Worm (Caenorhabditis elegans) whole organism, young adult: Measurements from ENCODE around the gene fbxa-157.

Experiments
- B0261.1 ChIP-seq: sonication (generic microtip); optimal IDR thresholded peaks from 2 replicates; lab custom pipeline; 2016; ENCODE audit warnings: mild to moderate bottlenecking, missing genetic modification characterization, moderate library complexity, missing compliant biosample characterization
- D2030.7 ChIP-seq: fragments of 200-800 bp; sonication (Bioruptor generic); IDR thresholded peaks from 2 replicates; pipeline ENCODE4 v1.3.6; 2022; ENCODE audit warnings: missing genetic modification reagents, missing genetic modification characterization, missing compliant biosample characterization
- F23B12.7 ChIP-seq: sonication (generic microtip); optimal IDR thresholded peaks from 2 replicates; lab custom pipeline; 2017; ENCODE audit warnings: missing genetic modification characterization, mild to moderate bottlenecking, missing compliant biosample characterization, antibody characterized with exemption, moderate library complexity; ENCODE audit not compliant: insufficient read depth
- F37B4.10 ChIP-seq: fragments of 200-800 bp; sonication (Bioruptor generic); IDR thresholded peaks from 2 replicates; pipeline ENCODE4 v1.3.6; 2022; ENCODE audit warnings: missing genetic modification characterization, missing compliant biosample characterization
- F52B5.7 ChIP-seq: sonication (generic microtip); optimal IDR thresholded peaks from 2 replicates; lab custom pipeline; 2016; ENCODE audit warnings: mild to moderate bottlenecking, missing genetic modification characterization, missing compliant biosample characterization
- Y56A3A.18 ChIP-seq: fragments of 200-800 bp; sonication (Bioruptor generic); IDR thresholded peaks from 2 replicates; pipeline ENCODE4 v1.3.6; 2022; ENCODE audit warnings: missing genetic modification reagents, missing genetic modification characterization, missing compliant biosample characterization
- Y95B8A.8 ChIP-seq: fragments of 200-800 bp; sonication (Bioruptor generic); IDR thresholded peaks from 2 replicates; pipeline ENCODE4 v1.3.6; 2022; ENCODE audit warnings: missing genetic modification reagents, missing genetic modification characterization, missing compliant biosample characterization
- atf-7 ChIP-seq: sonication (generic microtip); optimal IDR thresholded peaks from 2 replicates; lab custom pipeline; 2017; ENCODE audit warnings: mild to moderate bottlenecking, missing genetic modification characterization, missing compliant biosample characterization
- athp-1 ChIP-seq: sonication (generic microtip); optimal IDR thresholded peaks from 2 replicates; lab custom pipeline; 2017; ENCODE audit warnings: mild to moderate bottlenecking, missing genetic modification characterization, missing compliant biosample characterization
- bed-1 ChIP-seq: fragments of 200-800 bp; sonication (Bioruptor generic); IDR thresholded peaks from 2 replicates; pipeline ENCODE4 v1.3.6; 2022; ENCODE audit warnings: missing genetic modification reagents, missing genetic modification characterization, missing compliant biosample characterization
- cebp-2 ChIP-seq: fragments of 200-800 bp; sonication (Bioruptor generic); IDR thresholded peaks from 2 replicates; pipeline ENCODE4 v1.3.6; 2022; ENCODE audit warnings: missing genetic modification characterization, missing compliant biosample characterization
- ceh-100 ChIP-seq: fragments of 200-800 bp; sonication (Bioruptor generic); IDR thresholded peaks from 2 replicates; pipeline ENCODE4 v1.3.6; 2022; ENCODE audit warnings: missing genetic modification reagents, missing genetic modification characterization, missing compliant biosample characterization
- ceh-58 ChIP-seq: fragments of 200-800 bp; sonication (Bioruptor generic); IDR thresholded peaks from 2 replicates; pipeline ENCODE4 v1.3.6; 2022; ENCODE audit warnings: missing genetic modification characterization, missing compliant biosample characterization
- ceh-91 ChIP-seq: fragments of 200-800 bp; sonication (Bioruptor generic); IDR thresholded peaks from 2 replicates; pipeline ENCODE4 v1.3.6; 2022; ENCODE audit warnings: missing genetic modification reagents, missing genetic modification characterization, missing compliant biosample characterization
- egrh-3 ChIP-seq: fragments of 200-800 bp; sonication (Bioruptor generic); IDR thresholded peaks from 2 replicates; pipeline ENCODE4 v1.3.6; 2022; ENCODE audit warnings: missing genetic modification reagents, missing genetic modification characterization, missing compliant biosample characterization
- ekl-4 ChIP-seq: fragments of 200-800 bp; sonication (Bioruptor generic); IDR thresholded peaks from 2 replicates; pipeline ENCODE4 v1.3.6; 2022; ENCODE audit warnings: missing genetic modification reagents, missing genetic modification characterization, missing compliant biosample characterization
- fkh-3 ChIP-seq: sonication (generic microtip); optimal IDR thresholded peaks from 2 replicates; lab custom pipeline; 2016; ENCODE audit warnings: mild to moderate bottlenecking, missing genetic modification characterization, missing compliant biosample characterization
- hsf-1 ChIP-seq: fragments of 200-800 bp; sonication (Bioruptor generic); IDR thresholded peaks from 2 replicates; pipeline ENCODE4 v1.3.6; 2022; ENCODE audit warnings: missing genetic modification reagents, missing genetic modification characterization, missing compliant biosample characterization
- let-526 ChIP-seq: fragments of 200-800 bp; sonication (Bioruptor generic); IDR thresholded peaks from 2 replicates; pipeline ENCODE4 v1.3.6; 2022; ENCODE audit warnings: missing genetic modification reagents, missing genetic modification characterization, missing compliant biosample characterization
- lin-26 ChIP-seq: fragments of 200-800 bp; sonication (Bioruptor generic); IDR thresholded peaks from 2 replicates; pipeline ENCODE4 v1.3.6; 2022; ENCODE audit warnings: missing genetic modification reagents, missing genetic modification characterization, missing compliant biosample characterization
- madf-10 ChIP-seq: sonication (generic microtip); optimal IDR thresholded peaks from 2 replicates; lab custom pipeline; 2016; ENCODE audit warnings: mild to moderate bottlenecking, missing genetic modification characterization, missing compliant biosample characterization
- madf-3 ChIP-seq: fragments of 200-800 bp; sonication (Bioruptor generic); IDR thresholded peaks from 2 replicates; pipeline ENCODE4 v1.3.6; 2022; ENCODE audit warnings: missing genetic modification reagents, missing genetic modification characterization, missing compliant biosample characterization
- madf-6 ChIP-seq: fragments of 200-800 bp; sonication (Bioruptor generic); IDR thresholded peaks from 2 replicates; pipeline ENCODE4 v1.3.6; 2022; ENCODE audit warnings: missing genetic modification reagents, missing genetic modification characterization, missing compliant biosample characterization
- mel-28 ChIP-seq: sonication (generic microtip); optimal IDR thresholded peaks from 2 replicates; lab custom pipeline; 2016; ENCODE audit warnings: borderline replicate concordance, mild to moderate bottlenecking, missing genetic modification characterization, missing compliant biosample characterization
- nfyb-1 ChIP-seq: fragments of 200-800 bp; sonication (Bioruptor generic); IDR thresholded peaks from 2 replicates; pipeline ENCODE4 v1.3.6; 2022; ENCODE audit warnings: missing genetic modification reagents, missing genetic modification characterization, missing compliant biosample characterization
- nhr-120 ChIP-seq: fragments of 200-800 bp; sonication (Bioruptor generic); IDR thresholded peaks from 2 replicates; pipeline ENCODE4 v1.3.6; 2022; ENCODE audit warnings: missing genetic modification characterization, missing compliant biosample characterization
- nhr-27 ChIP-seq: fragments of 200-800 bp; sonication (Bioruptor generic); optimal IDR thresholded peaks from 2 replicates; lab custom pipeline; 2018; ENCODE audit warnings: mild to moderate bottlenecking, missing genetic modification characterization, moderate library complexity, missing compliant biosample characterization
- rpc-1 ChIP-seq, 2 experiments: fragments of 150-350 bp in 1 of 2; sonication (generic microtip) in 1 of 2; optimal IDR thresholded peaks; 2 replicates each; lab custom pipeline; 2014 to 2018; ENCODE audit warnings: missing biosample characterization in 1 of 2, missing genetic modification characterization in 1 of 2, missing genetic modification reagents in 1 of 2, missing genotype in 1 of 2
- snpc-1.3 ChIP-seq: sonication (generic microtip); optimal IDR thresholded peaks from 2 replicates; lab custom pipeline; 2017; ENCODE audit warnings: missing genetic modification characterization, mild to moderate bottlenecking, missing compliant biosample characterization, antibody characterized with exemption, moderate library complexity, missing genotype, missing genetic modification reagents; ENCODE audit not compliant: insufficient read depth
- snpc-3.4 ChIP-seq: sonication (generic microtip); optimal IDR thresholded peaks from 2 replicates; lab custom pipeline; 2017; ENCODE audit warnings: missing genetic modification characterization, mild to moderate bottlenecking, missing compliant biosample characterization, antibody characterized with exemption, moderate library complexity, missing genotype, missing genetic modification reagents
- snpc-4 ChIP-seq, 5 experiments: fragments of 150-350 bp in 1 of 5; sonication (generic microtip) in 4 of 5; optimal IDR thresholded peaks; 2 replicates each; lab custom pipeline; 2014 to 2018; ENCODE audit warnings: missing genetic modification characterization in 5 of 5, missing biosample characterization in 3 of 5, antibody characterized with exemption in 2 of 5, mild to moderate bottlenecking in 2 of 5, missing compliant biosample characterization in 2 of 5, missing genotype in 2 of 5, moderate library complexity in 2 of 5, missing genetic modification reagents in 1 of 5
- sptf-2 ChIP-seq: fragments of 200-800 bp; sonication (Bioruptor generic); optimal IDR thresholded peaks from 2 replicates; lab custom pipeline; 2018; ENCODE audit warnings: mild to moderate bottlenecking, missing genetic modification characterization, missing compliant biosample characterization
- tlf-1 ChIP-seq: fragments of 200-800 bp; sonication (Bioruptor generic); optimal IDR thresholded peaks from 2 replicates; lab custom pipeline; 2018; ENCODE audit warnings: mild to moderate bottlenecking, missing genetic modification characterization, missing compliant biosample characterization
- zfh-2 ChIP-seq: fragments of 200-800 bp; sonication (Bioruptor generic); conservative IDR thresholded peaks from 2 replicates; pipeline ENCODE4 v1.3.6; 2022; ENCODE audit warnings: missing genetic modification reagents, missing genetic modification characterization, missing compliant biosample characterization
- ztf-25 ChIP-seq: fragments of 200-800 bp; sonication (Bioruptor generic); IDR thresholded peaks from 2 replicates; pipeline ENCODE4 v1.3.6; 2022; ENCODE audit warnings: missing genetic modification reagents, missing genetic modification characterization, missing compliant biosample characterization
- ztf-26 ChIP-seq: sonication (generic microtip); optimal IDR thresholded peaks from 2 replicates; lab custom pipeline; 2017; ENCODE audit warnings: missing genetic modification characterization, missing compliant biosample characterization
- ztf-28 ChIP-seq: fragments of 200-800 bp; sonication (Bioruptor generic); IDR thresholded peaks from 2 replicates; pipeline ENCODE4 v1.3.6; 2022; ENCODE audit warnings: missing genetic modification reagents, missing genetic modification characterization, missing compliant biosample characterization

The fbxa-157 gene

DNA sequence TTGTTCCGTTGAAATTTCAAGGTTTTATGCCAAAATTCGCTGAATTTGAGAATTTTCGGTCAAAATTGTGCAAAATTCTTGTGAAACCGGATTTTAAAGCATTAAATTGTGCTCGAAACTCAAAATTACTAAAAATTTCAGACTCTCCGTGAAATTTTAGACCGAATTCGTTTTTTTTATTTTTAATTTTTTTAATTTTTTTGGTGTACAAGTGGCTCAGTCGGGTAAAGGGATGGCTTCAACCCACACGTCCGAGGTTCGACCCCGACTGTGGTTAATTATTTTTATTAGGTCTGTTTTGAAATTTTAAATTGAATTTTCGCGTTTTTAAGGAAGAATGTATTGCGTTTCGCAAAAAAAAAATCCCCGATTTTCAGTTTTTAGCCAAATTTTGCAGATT, 39.4 kb downstream of the fbxa-157 start (continued):
- TF ChIP-seq ztf-28 (GFP tag; lab: Robert Waterston, UW), result no peak
- no peak for TF ChIP-seq Y56A3A.18 (GFP tag; lab: Robert Waterston, UW)
- no peak for TF ChIP-seq rpc-1 (optimal IDR thresholded peaks at IDR 0.05; lab: Kevin White, UChicago)
- peak; percentile 56 for TF ChIP-seq rpc-1 (tag; optimal IDR thresholded peaks at IDR 0.05; lab: Kevin White, UChicago)
- TF ChIP-seq tlf-1 (GFP tag; lab: Kevin White, UChicago), result no peak
- no peak for TF ChIP-seq ekl-4 (GFP tag; lab: Robert Waterston, UW)
- no peak for TF ChIP-seq lin-26

ce11 chrV:17943877-17944472, 44.4 kb downstream of the fbxa-157 start:
- TF ChIP-seq ztf-28 (GFP tag; lab: Robert Waterston, UW) (no peak), bed-1 (0 out of 2 replicates have a peak, but pooled peaks have one; percentile 61), snpc-1.3 (tag; lab: Kevin White, UChicago) (no peak), ceh-58 (no peak), madf-3 (0 out of 2 replicates have a peak, but pooled peaks have one; percentile 9), F37B4.10 (GFP tag; lab: Robert Waterston, UW) (0 out of 2 replicates have a peak, but pooled peaks have one; percentile 23), zfh-2 (GFP tag; lab: Robert Waterston, UW) (peak; percentile 85), snpc-3.4 (tag; lab: Kevin White, UChicago) (no peak), nhr-120 (GFP tag; lab: Robert Waterston, UW) (no peak), egrh-3 (peak; percentile 74)

DNA sequence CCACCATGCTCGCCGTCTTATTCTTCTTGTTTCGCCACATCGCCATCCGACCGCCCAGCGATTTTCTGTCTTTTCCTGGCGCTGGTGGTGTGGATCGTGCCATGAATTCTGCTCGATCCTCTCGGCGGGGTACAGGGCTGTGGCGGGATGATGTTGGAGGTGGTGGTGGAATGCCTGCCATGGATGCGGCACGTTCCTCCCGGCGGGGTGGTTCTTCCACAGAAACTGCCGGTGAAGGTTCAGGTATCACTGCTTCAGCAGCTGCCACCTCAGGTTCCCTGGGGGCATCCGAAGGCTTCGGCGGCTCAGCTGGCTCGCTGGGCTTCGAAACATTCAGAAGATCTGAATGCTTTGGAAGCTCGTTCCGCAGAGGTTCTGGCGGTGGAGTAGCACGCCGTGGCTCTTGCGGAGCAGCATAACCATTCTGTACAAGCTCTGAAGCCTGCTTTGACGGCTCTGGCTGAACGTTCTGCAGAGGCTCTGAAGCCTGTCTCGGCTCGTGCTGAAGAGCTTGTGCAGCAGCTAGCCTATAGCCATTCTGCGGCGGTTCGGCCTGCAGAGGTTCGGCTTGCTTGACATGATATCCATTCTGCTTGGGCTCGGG, 45.3 kb downstream of the fbxa-157 start:
- TF ChIP-seq ztf-25 (GFP tag; lab: Robert Waterston, UW) (no peak), ceh-91 (GFP tag; lab: Robert Waterston, UW) (no peak), egrh-3 (peak; percentile 69; the same call in 1 of the 2 replicates), hsf-1 (GFP tag; lab: Robert Waterston, UW) (no peak), zfh-2 (GFP tag; lab: Robert Waterston, UW) (0 out of 2 replicates have a peak, but pooled peaks have one; percentile 6), madf-6 (no peak), ztf-26 (no peak), fkh-3 (tag; lab: Kevin White, UChicago) (no peak), D2030.7 (GFP tag; lab: Robert Waterston, UW) (no peak), ceh-100 (GFP tag; lab: Robert Waterston, UW) (no peak)
- TF ChIP-seq, all 124 proteins: peak for 2

ce11 chrV:17945460-17945859, 45.9 kb downstream of the fbxa-157 start:
- TF ChIP-seq F23B12.7 (tag; lab: Kevin White, UChicago) (no peak), nfyb-1 (GFP tag; lab: Robert Waterston, UW) (no peak), Y95B8A.8 (GFP tag; lab: Robert Waterston, UW) (no peak), zfh-2 (GFP tag; lab: Robert Waterston, UW) (0 out of 2 replicates have a peak, but pooled peaks have one; percentile 6), madf-10 (tag; lab: Kevin White, UChicago) (no peak), F52B5.7 (tag; lab: Kevin White, UChicago) (no peak), sptf-2 (GFP tag; lab: Kevin White, UChicago) (no peak), ceh-100 (GFP tag; lab: Robert Waterston, UW) (no peak), hsf-1 (GFP tag; lab: Robert Waterston, UW) (no peak), lin-26 (0 out of 2 replicates have a peak, but pooled peaks have one; percentile 12), ztf-26 (no peak), ztf-25 (GFP tag; lab: Robert Waterston, UW) (no peak), atf-7 (no peak), athp-1 (tag; lab: Kevin White, UChicago) (no peak), D2030.7 (GFP tag; lab: Robert Waterston, UW) (no peak), mel-28 (tag; lab: Kevin White, UChicago) (no peak), let-526 (GFP tag; lab: Robert Waterston, UW) (no peak), B0261.1 (tag; lab: Kevin White, UChicago) (no peak), ceh-58 (no peak), nhr-27 (tag; lab: Kevin White, UChicago) (no peak), egrh-3 (peak; percentile 56; the same call in 1 of the 2 replicates), snpc-4 (GFP tag; optimal IDR thresholded peaks at IDR 0.05; lab: Kevin White, UChicago) (no peak), snpc-4 (tag; optimal IDR thresholded peaks at IDR 0.05; lab: Kevin White, UChicago) (no peak), cebp-2 (GFP tag; lab: Robert Waterston, UW) (no peak)
- TF ChIP-seq, all 124 proteins: peak for 3
